Worm (Caenorhabditis elegans): ENCODE measurements around the gene acs-7.

- no peak for TF ChIP-seq ref-1 (GFP tag; conservative IDR thresholded peaks at IDR 0.05)
- no peak for TF ChIP-seq flt-1 (GFP tag; IDR thresholded peaks at IDR 0.05)
- no peak for TF ChIP-seq med-1 (GFP tag; optimal IDR thresholded peaks at IDR 0.05; ENCODE audit: insufficient read depth)
- no peak for TF ChIP-seq klf-2 (GFP tag; conservative IDR thresholded peaks at IDR 0.05)
- TF ChIP-seq ztf-23 (GFP tag; IDR thresholded peaks at IDR 0.05) = no peak
Measured at ce11 chrII:9284358-9285170, 7.3 kb upstream of the acs-7 start.
